Fruit fly (Drosophila melanogaster) whole organism, embryonic: Measurements from ENCODE around the gene CG43954.

Source experiments
- ATbp ChIP-seq: fragments of 200-800 bp; sonication (Bioruptor generic); optimal IDR thresholded peaks from 2 replicates; lab custom pipeline; 2017; ENCODE audit warnings: missing biosample characterization, mild to moderate bottlenecking, missing genetic modification characterization, missing genetic modification reagents
- Abd-B ChIP-seq: fragments of 200-800 bp; sonication (Bioruptor generic); optimal IDR thresholded peaks from 2 replicates; lab custom pipeline; 2018; ENCODE audit warnings: missing biosample characterization, mild to moderate bottlenecking, missing genetic modification characterization, moderate library complexity
- Atf6 ChIP-seq: fragments of 200-800 bp; sonication (Bioruptor generic); IDR thresholded peaks from 2 replicates; pipeline ENCODE4 v1.3.6; 2022; ENCODE audit warnings: missing biosample characterization, missing genetic modification characterization
- B-H2 ChIP-seq: fragments of 200-800 bp; sonication (Bioruptor generic); optimal IDR thresholded peaks from 2 replicates; lab custom pipeline; 2018; ENCODE audit warnings: missing biosample characterization, mild to moderate bottlenecking, missing genetic modification characterization
- Bdp1 ChIP-seq: fragments of 200-800 bp; sonication (Bioruptor generic); optimal IDR thresholded peaks from 3 replicates; lab custom pipeline; 2016; ENCODE audit warnings: missing biosample characterization, missing genetic modification characterization
- CG10209 ChIP-seq: fragments of 200-800 bp; sonication (Bioruptor generic); optimal IDR thresholded peaks from 3 replicates; lab custom pipeline; 2017; ENCODE audit warnings: missing biosample characterization, mild to moderate bottlenecking, missing genetic modification characterization, missing genetic modification reagents
- CG11695 ChIP-seq: fragments of 200-800 bp; sonication (Bioruptor generic); IDR thresholded peaks from 3 replicates; pipeline ENCODE4 v1.3.6; 2022; ENCODE audit warnings: missing biosample characterization, missing genetic modification characterization
- CG12769 ChIP-seq: fragments of 200-800 bp; sonication (Bioruptor generic); optimal IDR thresholded peaks from 2 replicates; lab custom pipeline; 2019; ENCODE audit warnings: missing biosample characterization, mild to moderate bottlenecking, missing genetic modification characterization, moderate library complexity
- CG14050 ChIP-seq: fragments of 200-800 bp; sonication (Bioruptor generic); IDR thresholded peaks from 3 replicates; pipeline ENCODE4 v1.3.6; 2022; ENCODE audit warnings: missing biosample characterization, missing genetic modification characterization
- CG14441 ChIP-seq: fragments of 200-800 bp; sonication (Bioruptor generic); IDR thresholded peaks from 2 replicates; pipeline ENCODE4 v1.3.6; 2022; ENCODE audit warnings: missing biosample characterization, missing genetic modification characterization
- CG14860 ChIP-seq: fragments of 200-800 bp; sonication (Bioruptor generic); IDR thresholded peaks from 3 replicates; pipeline ENCODE4 v1.3.6; 2022; ENCODE audit warnings: missing biosample characterization, missing genetic modification characterization; ENCODE audit not compliant: partially characterized antibody
- CG15011 ChIP-seq: fragments of 200-800 bp; sonication (Bioruptor generic); optimal IDR thresholded peaks from 3 replicates; lab custom pipeline; 2018; ENCODE audit warnings: missing biosample characterization, mild to moderate bottlenecking, missing genetic modification characterization
- CG17361 ChIP-seq: fragments of 200-800 bp; sonication (Bioruptor generic); IDR thresholded peaks from 3 replicates; pipeline ENCODE4 v1.3.6; 2022; ENCODE audit warnings: missing biosample characterization, missing genetic modification characterization
- CG18262 ChIP-seq: fragments of 200-800 bp; optimal IDR thresholded peaks from 3 replicates; lab custom pipeline; 2019; ENCODE audit warnings: missing biosample characterization, mild to moderate bottlenecking, missing genetic modification characterization, moderate library complexity
- CG1832 ChIP-seq: fragments of 200-800 bp; sonication (Bioruptor generic); optimal IDR thresholded peaks from 2 replicates; lab custom pipeline; 2017; ENCODE audit warnings: missing biosample characterization, mild to moderate bottlenecking, missing genetic modification characterization, inconsistent platforms
- CG2875 ChIP-seq: fragments of 200-800 bp; sonication (Bioruptor generic); optimal IDR thresholded peaks from 2 replicates; lab custom pipeline; 2017; ENCODE audit warnings: missing biosample characterization, mild to moderate bottlenecking, missing genetic modification characterization, missing genetic modification reagents
- CG3407 ChIP-seq: fragments of 200-800 bp; sonication (Bioruptor generic); optimal IDR thresholded peaks from 2 replicates; lab custom pipeline; 2018; ENCODE audit warnings: missing biosample characterization, mild to moderate bottlenecking, missing genetic modification characterization
- CG3838 ChIP-seq: fragments of 200-800 bp; sonication (Bioruptor generic); optimal IDR thresholded peaks from 3 replicates; lab custom pipeline; 2016; ENCODE audit warnings: missing biosample characterization, missing genetic modification characterization
- CG4404 ChIP-seq: fragments of 200-800 bp; sonication (Bioruptor generic); IDR thresholded peaks from 2 replicates; pipeline ENCODE4 v1.3.6; 2022; ENCODE audit warnings: missing biosample characterization, missing genetic modification characterization
- CG7839 ChIP-seq: fragments of 200-800 bp; sonication (Bioruptor generic); optimal IDR thresholded peaks from 3 replicates; lab custom pipeline; 2018; ENCODE audit warnings: missing biosample characterization, mild to moderate bottlenecking, missing genetic modification characterization, moderate library complexity
- CG8388 ChIP-seq: fragments of 200-800 bp; sonication (Bioruptor generic); optimal IDR thresholded peaks from 2 replicates; lab custom pipeline; 2019; ENCODE audit warnings: missing biosample characterization, mild to moderate bottlenecking, missing genetic modification characterization, moderate library complexity
- CG9932 ChIP-seq: fragments of 200-800 bp; sonication (Bioruptor generic); IDR thresholded peaks from 2 replicates; pipeline ENCODE4 v1.3.6; 2022; ENCODE audit warnings: missing biosample characterization, missing genetic modification characterization
- CHES-1-like ChIP-seq: fragments of 200-800 bp; sonication (Bioruptor generic); optimal IDR thresholded peaks from 2 replicates; lab custom pipeline; 2016; ENCODE audit warnings: missing biosample characterization, missing genetic modification characterization
- HHEX ChIP-seq: fragments of 200-800 bp; sonication (Bioruptor generic); optimal IDR thresholded peaks from 3 replicates; lab custom pipeline; 2017; ENCODE audit warnings: missing biosample characterization, mild to moderate bottlenecking, missing genetic modification characterization, missing genetic modification reagents
- Hand ChIP-seq: fragments of 200-800 bp; sonication (Bioruptor generic); optimal IDR thresholded peaks from 2 replicates; lab custom pipeline; 2017; ENCODE audit warnings: mild to moderate bottlenecking, missing biosample characterization, missing genetic modification reagents, missing genetic modification characterization
- Lhr ChIP-seq: fragments of 200-800 bp; sonication (Bioruptor generic); optimal IDR thresholded peaks from 3 replicates; lab custom pipeline; 2017; ENCODE audit warnings: mild to moderate bottlenecking, missing biosample characterization, missing genetic modification reagents, missing genetic modification characterization
- MESR4 ChIP-seq: fragments of 200-800 bp; sonication (Bioruptor generic); optimal IDR thresholded peaks from 2 replicates; lab custom pipeline; 2018; ENCODE audit warnings: missing biosample characterization, mild to moderate bottlenecking, missing genetic modification characterization, moderate library complexity
- MTF-1 ChIP-seq: fragments of 200-800 bp; sonication (Bioruptor generic); optimal IDR thresholded peaks from 2 replicates; lab custom pipeline; 2018; ENCODE audit warnings: missing biosample characterization, mild to moderate bottlenecking, missing genetic modification characterization, borderline replicate concordance
- Ravus ChIP-seq: fragments of 200-800 bp; sonication (Bioruptor generic); IDR thresholded peaks from 2 replicates; pipeline ENCODE4 v1.3.6; 2022; ENCODE audit warnings: missing biosample characterization, missing genetic modification characterization
- Side ChIP-seq: fragments of 200-800 bp; sonication (Bioruptor generic); optimal IDR thresholded peaks from 2 replicates; lab custom pipeline; 2016; ENCODE audit warnings: missing biosample characterization, missing genetic modification characterization
- Xbp1 ChIP-seq: fragments of 200-800 bp; sonication (Bioruptor generic); optimal IDR thresholded peaks from 3 replicates; lab custom pipeline; 2016; ENCODE audit warnings: missing biosample characterization, mild to moderate bottlenecking, missing genetic modification characterization
- bigmax ChIP-seq: fragments of 200-800 bp; sonication (Bioruptor generic); optimal IDR thresholded peaks from 2 replicates; lab custom pipeline; 2018; ENCODE audit warnings: missing biosample characterization, mild to moderate bottlenecking, missing genetic modification characterization
- chif ChIP-seq, 2 experiments: fragments of 200-800 bp; sonication (Bioruptor generic); optimal IDR thresholded peaks; 3 replicates each; lab custom pipeline; 2016; ENCODE audit warnings: missing biosample characterization in 2 of 2, missing genetic modification characterization in 2 of 2
- crp ChIP-seq, 2 experiments: fragments of 200-800 bp; sonication (Bioruptor generic); optimal IDR thresholded peaks; 2 replicates in 1 of 2; 3 replicates in 1 of 2; lab custom pipeline; 2017; ENCODE audit warnings: missing biosample characterization in 2 of 2, missing genetic modification characterization in 2 of 2, mild to moderate bottlenecking in 1 of 2, moderate library complexity in 1 of 2
- ewg ChIP-seq: fragments of 200-800 bp; sonication (Bioruptor generic); optimal IDR thresholded peaks from 3 replicates; lab custom pipeline; 2017; ENCODE audit warnings: mild to moderate bottlenecking, missing biosample characterization, missing genetic modification reagents, missing genetic modification characterization
- fd3F ChIP-seq: fragments of 200-800 bp; sonication (Bioruptor generic); optimal IDR thresholded peaks from 2 replicates; lab custom pipeline; 2018; ENCODE audit warnings: missing biosample characterization, mild to moderate bottlenecking, missing genetic modification characterization, moderate library complexity
- ftz-f1 ChIP-seq: fragments of 200-800 bp; sonication (Bioruptor generic); optimal IDR thresholded peaks from 2 replicates; lab custom pipeline; 2016; ENCODE audit warnings: missing biosample characterization, missing genetic modification characterization
- gro ChIP-seq: fragments of 200-800 bp; sonication (Bioruptor generic); optimal IDR thresholded peaks from 2 replicates; lab custom pipeline; 2016; ENCODE audit warnings: missing biosample characterization, missing genetic modification characterization
- her ChIP-seq: fragments of 200-800 bp; sonication (Bioruptor generic); optimal IDR thresholded peaks from 2 replicates; lab custom pipeline; 2016; ENCODE audit warnings: missing biosample characterization, missing genetic modification characterization
- jing ChIP-seq: fragments of 200-800 bp; sonication (Bioruptor generic); optimal IDR thresholded peaks from 2 replicates; lab custom pipeline; 2018; ENCODE audit warnings: missing biosample characterization, mild to moderate bottlenecking, missing genetic modification characterization
- kay ChIP-seq: fragments of 200-800 bp; sonication (Bioruptor generic); optimal IDR thresholded peaks from 2 replicates; lab custom pipeline; 2016; ENCODE audit warnings: missing biosample characterization, missing genetic modification characterization
- ken ChIP-seq: fragments of 200-800 bp; sonication (Bioruptor generic); IDR thresholded peaks from 3 replicates; pipeline ENCODE4 v1.3.6; 2022; ENCODE audit warnings: missing biosample characterization, missing genetic modification characterization
- mirr ChIP-seq: fragments of 200-800 bp; sonication (Bioruptor generic); optimal IDR thresholded peaks from 3 replicates; lab custom pipeline; 2018; ENCODE audit warnings: missing biosample characterization, mild to moderate bottlenecking, missing genetic modification characterization
- nmo ChIP-seq: fragments of 200-800 bp; sonication (Bioruptor generic); optimal IDR thresholded peaks from 2 replicates; lab custom pipeline; 2018; ENCODE audit warnings: missing biosample characterization, mild to moderate bottlenecking, missing genetic modification characterization, moderate library complexity
- prd ChIP-seq, 3 experiments: fragments of >200 bp in 2 of 3; fragments of 200-800 bp in 1 of 3; sonication (Bioruptor generic) in 1 of 3; optimal IDR thresholded peaks in 2 of 3; IDR thresholded peaks in 1 of 3; 2 replicates in 2 of 3; 3 replicates in 1 of 3; pipeline versions ENCODE4 v1.3.6 to Lab custom; 2017 to 2022; ENCODE audit warnings: missing biosample characterization in 1 of 3, missing genetic modification characterization in 1 of 3
- pzg ChIP-seq: fragments of 200-800 bp; sonication (Bioruptor generic); optimal IDR thresholded peaks from 3 replicates; lab custom pipeline; 2018; ENCODE audit warnings: missing biosample characterization, mild to moderate bottlenecking, missing genetic modification characterization, moderate library complexity
- trem ChIP-seq: fragments of 200-800 bp; optimal IDR thresholded peaks from 3 replicates; lab custom pipeline; 2019; ENCODE audit warnings: missing biosample characterization, mild to moderate bottlenecking, missing genetic modification characterization, moderate library complexity
- unc-4 ChIP-seq: fragments of 200-800 bp; sonication (Bioruptor generic); IDR thresholded peaks from 2 replicates; pipeline ENCODE4 v1.3.6; 2022; ENCODE audit warnings: missing biosample characterization, missing genetic modification characterization; ENCODE audit not compliant: partially characterized antibody
- yki ChIP-seq: fragments of >200 bp; optimal IDR thresholded peaks from 3 replicates; lab custom pipeline; 2018
- zf30C ChIP-seq: fragments of 200-800 bp; sonication (Bioruptor generic); optimal IDR thresholded peaks from 3 replicates; lab custom pipeline; 2018; ENCODE audit warnings: missing biosample characterization, mild to moderate bottlenecking, missing genetic modification characterization

Gene CG43954

dm6 chr3L:16697069-16697468 is 14.4 kb downstream of the CG43954 start (continued):
- TF ChIP-seq CHES-1-like (GFP tag; lab: Kevin White, UChicago) (no peak), CG14050 (GFP tag; lab: Robert Waterston, UW) (no peak; the same call in 2 of the 3 replicates), ATbp (GFP tag; lab: Kevin White, UChicago) (no peak), prd (optimal IDR thresholded peaks at IDR 0.05; lab: Kevin White, UChicago) (no peak), prd (GFP tag; IDR thresholded peaks at IDR 0.05; lab: Robert Waterston, UW) (peak; percentile 52; the same call in 1 of the 3 replicates), CG12769 (tag; lab: Kevin White, UChicago) (no peak), unc-4 (no peak), chif (GFP tag; optimal IDR thresholded peaks at IDR 0.05; lab: Kevin White, UChicago) (no peak), CG10209 (peak; percentile 30), B-H2 (GFP tag; lab: Kevin White, UChicago) (no peak), CG2875 (GFP tag; lab: Kevin White, UChicago) (no peak), CG14441 (GFP tag; lab: Robert Waterston, UW) (peak; percentile 51), Abd-B (no peak), nmo (peak; percentile 53), CG9932 (no peak), Side (GFP tag; lab: Kevin White, UChicago) (no peak), bigmax (no peak), trem (tag; lab: Kevin White, UChicago) (peak; percentile 6), Ravus (GFP tag; lab: Robert Waterston, UW) (no peak), Bdp1 (GFP tag; lab: Kevin White, UChicago) (no peak), Atf6 (GFP tag; lab: Robert Waterston, UW) (peak; percentile 43; the same call in 1 of the 2 replicates), crp (GFP tag; optimal IDR thresholded peaks at IDR 0.05; lab: Kevin White, UChicago) (no peak), CG14860 (GFP tag; lab: Robert Waterston, UW) (no peak), ftz-f1 (no peak), kay (GFP tag; lab: Kevin White, UChicago) (no peak), CG3838 (no peak), pzg (GFP tag; lab: Kevin White, UChicago) (no peak), gro (GFP tag; lab: Kevin White, UChicago) (no peak), MTF-1 (no peak), CG1832 (GFP tag; lab: Kevin White, UChicago) (no peak), CG7839 (tag; lab: Kevin White, UChicago) (peak; percentile 53), Xbp1 (peak; percentile 34), MESR4 (no peak), ewg (no peak), ken (GFP tag; lab: Robert Waterston, UW) (no peak), CG15011 (GFP tag; lab: Kevin White, UChicago) (no peak), CG11695 (GFP tag; lab: Robert Waterston, UW) (peak; percentile 44; the same call in 2 of the 3 replicates), CG4404 (no peak), CG17361 (GFP tag; lab: Robert Waterston, UW) (peak; percentile 67; the same call in 2 of the 3 replicates), fd3F (GFP tag; lab: Kevin White, UChicago) (peak; percentile 31), CG3407 (GFP tag; lab: Kevin White, UChicago) (peak; percentile 19), jing (GFP tag; lab: Kevin White, UChicago) (no peak), zf30C (GFP tag; lab: Kevin White, UChicago) (no peak), CG18262 (tag; lab: Kevin White, UChicago) (peak; percentile 57), yki (lab: Kevin White, UChicago) (no peak), Lhr (no peak), Hand (no peak), her (no peak), HHEX (GFP tag; lab: Kevin White, UChicago) (no peak), CG8388 (GFP tag; lab: Kevin White, UChicago) (peak; percentile 48), mirr (no peak)
